Worm (Caenorhabditis elegans): ENCODE results near the gene C37C3.17.

- TF ChIP-seq aly-2 (tag; optimal IDR thresholded peaks at IDR 0.05) (no peak), zag-1 (tag; optimal IDR thresholded peaks at IDR 0.05) (no peak), fos-1 (tag; optimal IDR thresholded peaks at IDR 0.05) (no peak), pha-4 (tag; optimal IDR thresholded peaks at IDR 0.05) (no peak), ceh-82 (tag; optimal IDR thresholded peaks at IDR 0.05) (no peak), elt-1 (tag; optimal IDR thresholded peaks at IDR 0.05) (no peak), ama-1 (optimal IDR thresholded peaks at IDR 0.05) (no peak), unc-62 (GFP tag; optimal IDR thresholded peaks at IDR 0.05) (no peak), fkh-10 (GFP tag; optimal IDR thresholded peaks at IDR 0.05) (no peak), nhr-237 (tag; optimal IDR thresholded peaks at IDR 0.05) (no peak), elt-2 (tag; optimal IDR thresholded peaks at IDR 0.05) (no peak), ceh-9 (tag; optimal IDR thresholded peaks at IDR 0.05) (no peak), nhr-11 (tag; optimal IDR thresholded peaks at IDR 0.05) (no peak), daf-12 (tag; optimal IDR thresholded peaks at IDR 0.05) (no peak)
Observed at ce11 chrV:7826917-7827316, 34.8 kb downstream of the C37C3.17 start, which contains the start of gene mig-6.

Data from whole organism, L3 larva.